Worm (Caenorhabditis elegans): ENCODE measurements around the gene F18F11.4.

ce11 chrIV:383135-383731 is 52.6 kb downstream of the F18F11.4 start, which contains the start of gene spl-1:
- no peak for TF ChIP-seq unc-39 (tag; optimal IDR thresholded peaks at IDR 0.05)
- no peak for TF ChIP-seq elt-1 (tag; optimal IDR thresholded peaks at IDR 0.05)
